Worm (Caenorhabditis elegans): Measurements from ENCODE around the gene C13A2.4.

DNA sequence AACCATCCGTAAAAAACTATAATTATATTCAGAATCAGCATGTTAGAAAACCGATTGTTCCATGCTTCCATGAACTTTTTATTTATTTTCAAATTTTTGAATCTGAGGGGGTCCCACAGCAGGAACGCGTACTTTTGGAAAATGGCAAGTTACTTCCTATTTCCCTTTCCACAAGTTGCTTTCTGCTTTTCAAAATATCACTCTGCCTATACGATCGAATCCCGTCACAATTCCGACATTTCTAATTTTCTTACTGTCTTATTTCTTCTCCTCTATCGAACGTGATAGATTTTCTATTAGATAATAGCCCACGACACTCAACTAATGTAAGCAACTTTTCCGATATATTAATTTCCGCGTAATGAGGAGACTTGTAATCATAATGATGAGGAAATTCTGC, 3.7 kb upstream of the C13A2.4 start, which contains the start of gene C13A2.5:
- no peak for TF ChIP-seq him-1 (tag; optimal IDR thresholded peaks at IDR 0.05)
- TF ChIP-seq W03F9.2 (tag; optimal IDR thresholded peaks at IDR 0.05): no peak
